Worm (Caenorhabditis elegans) whole organism, L3 larva: ENCODE results near the gene ccdc-149.

Experiments
- R02D3.7 ChIP-seq: fragments of 150-350 bp; optimal IDR thresholded peaks from 2 replicates; lab custom pipeline; 2014; ENCODE audit warnings: missing biosample characterization, missing genetic modification characterization
- aly-2 ChIP-seq: fragments of 150-350 bp; optimal IDR thresholded peaks from 2 replicates; lab custom pipeline; 2014; ENCODE audit warnings: missing biosample characterization, missing genetic modification characterization
- ama-1 ChIP-seq: fragments of 150-350 bp; optimal IDR thresholded peaks from 2 replicates; lab custom pipeline; 2018
- ceh-16 ChIP-seq: sonication (generic microtip); optimal IDR thresholded peaks from 2 replicates; lab custom pipeline; 2017; ENCODE audit warnings: missing biosample characterization, missing genetic modification characterization
- ceh-28 ChIP-seq: fragments of 150-350 bp; optimal IDR thresholded peaks from 2 replicates; lab custom pipeline; 2014; ENCODE audit warnings: missing biosample characterization, missing genetic modification reagents, missing genetic modification characterization
- ceh-82 ChIP-seq: fragments of 150-350 bp; optimal IDR thresholded peaks from 2 replicates; lab custom pipeline; 2014; ENCODE audit warnings: missing biosample characterization, missing genetic modification characterization
- daf-12 ChIP-seq: fragments of 150-350 bp; optimal IDR thresholded peaks from 2 replicates; lab custom pipeline; 2014; ENCODE audit warnings: missing biosample characterization, missing genetic modification reagents, missing genetic modification characterization
- egl-27 ChIP-seq: sonication (generic microtip); optimal IDR thresholded peaks from 4 replicates; lab custom pipeline; 2017; ENCODE audit warnings: missing biosample characterization, missing genetic modification reagents, missing genetic modification characterization
- egl-5 ChIP-seq: fragments of 150-350 bp; optimal IDR thresholded peaks from 2 replicates; lab custom pipeline; 2017; ENCODE audit warnings: missing biosample characterization, missing genetic modification reagents, missing genetic modification characterization, inconsistent platforms
- elt-1 ChIP-seq: fragments of 150-350 bp; optimal IDR thresholded peaks from 2 replicates; lab custom pipeline; 2014; ENCODE audit warnings: missing biosample characterization, missing genetic modification characterization
- elt-2 ChIP-seq: sonication (generic microtip); optimal IDR thresholded peaks from 2 replicates; lab custom pipeline; 2016; ENCODE audit warnings: missing genetic modification reagents, mild to moderate bottlenecking, missing genetic modification characterization, missing compliant biosample characterization
- elt-3 ChIP-seq, 3 experiments: fragments of 150-350 bp in 1 of 3; sonication (generic microtip) in 2 of 3; optimal IDR thresholded peaks; 2 replicates in 2 of 3; 4 replicates in 1 of 3; lab custom pipeline; 2014 to 2017; ENCODE audit warnings: missing biosample characterization in 3 of 3, missing genetic modification characterization in 3 of 3
- fkh-2 ChIP-seq: fragments of 150-350 bp; optimal IDR thresholded peaks from 2 replicates; lab custom pipeline; 2014; ENCODE audit warnings: missing biosample characterization, missing genetic modification reagents, missing genetic modification characterization
- fos-1 ChIP-seq: fragments of 150-350 bp; optimal IDR thresholded peaks from 2 replicates; lab custom pipeline; 2014; ENCODE audit warnings: missing biosample characterization, missing genetic modification characterization
- hmg-11 ChIP-seq: sonication (generic microtip); optimal IDR thresholded peaks from 2 replicates; lab custom pipeline; 2016; ENCODE audit warnings: missing genetic modification characterization, missing compliant biosample characterization
- jun-1 ChIP-seq: fragments of 150-350 bp; optimal IDR thresholded peaks from 2 replicates; lab custom pipeline; 2014; ENCODE audit warnings: missing biosample characterization, missing genetic modification reagents, missing genetic modification characterization
- lin-15B ChIP-seq: fragments of 150-350 bp; optimal IDR thresholded peaks from 2 replicates; lab custom pipeline; 2014; ENCODE audit warnings: missing biosample characterization, missing genetic modification characterization
- lin-39 ChIP-seq: fragments of 150-350 bp; optimal IDR thresholded peaks from 2 replicates; lab custom pipeline; 2018; ENCODE audit warnings: missing biosample characterization, missing genetic modification reagents, missing genetic modification characterization
- lsy-12 ChIP-seq: sonication (generic microtip); optimal IDR thresholded peaks from 2 replicates; lab custom pipeline; 2016; ENCODE audit warnings: mild to moderate bottlenecking, missing genetic modification characterization, missing compliant biosample characterization
- mml-1 ChIP-seq: fragments of 150-350 bp; sonication (generic microtip); optimal IDR thresholded peaks from 3 replicates; lab custom pipeline; 2014; ENCODE audit warnings: missing biosample characterization, missing genetic modification characterization
- nfya-1 ChIP-seq: sonication (generic microtip); optimal IDR thresholded peaks from 2 replicates; lab custom pipeline; 2017; ENCODE audit warnings: missing genetic modification characterization, mild to moderate bottlenecking, missing compliant biosample characterization, antibody characterized with exemption, moderate library complexity; ENCODE audit not compliant: insufficient read depth
- nhr-12 ChIP-seq: fragments of 150-350 bp; optimal IDR thresholded peaks from 2 replicates; lab custom pipeline; 2014; ENCODE audit warnings: missing biosample characterization, missing genetic modification characterization
- nhr-23 ChIP-seq: fragments of 150-350 bp; optimal IDR thresholded peaks from 2 replicates; lab custom pipeline; 2014; ENCODE audit warnings: missing biosample characterization, missing genetic modification reagents, missing genetic modification characterization
- nhr-25 ChIP-seq: sonication (generic microtip); optimal IDR thresholded peaks from 2 replicates; lab custom pipeline; 2017; ENCODE audit warnings: missing biosample characterization, missing genetic modification characterization
- nhr-28 ChIP-seq: fragments of 150-350 bp; optimal IDR thresholded peaks from 2 replicates; lab custom pipeline; 2014; ENCODE audit warnings: missing biosample characterization, missing genetic modification characterization
- nhr-43 ChIP-seq: sonication (generic microtip); optimal IDR thresholded peaks from 2 replicates; lab custom pipeline; 2016; ENCODE audit warnings: mild to moderate bottlenecking, missing genetic modification characterization, missing compliant biosample characterization; ENCODE audit not compliant: poor library complexity, severe bottlenecking
- nhr-76 ChIP-seq: fragments of 150-350 bp; sonication (generic microtip); optimal IDR thresholded peaks from 5 replicates; lab custom pipeline; 2014; ENCODE audit warnings: missing biosample characterization, missing genetic modification characterization
- nhr-77 ChIP-seq: fragments of 150-350 bp; optimal IDR thresholded peaks from 2 replicates; lab custom pipeline; 2014; ENCODE audit warnings: missing biosample characterization, missing genetic modification characterization
- pha-4 ChIP-seq: fragments of 150-350 bp; optimal IDR thresholded peaks from 2 replicates; lab custom pipeline; 2014; ENCODE audit warnings: missing biosample characterization, missing genetic modification reagents, missing genetic modification characterization
- pqm-1 ChIP-seq: fragments of 150-350 bp; optimal IDR thresholded peaks from 2 replicates; lab custom pipeline; 2017; ENCODE audit warnings: missing biosample characterization, missing genetic modification characterization, inconsistent platforms
- skn-1 ChIP-seq: fragments of 150-350 bp; optimal IDR thresholded peaks from 2 replicates; lab custom pipeline; 2014; ENCODE audit warnings: missing biosample characterization, missing genetic modification characterization
- snpc-4 ChIP-seq: fragments of 150-350 bp; optimal IDR thresholded peaks from 2 replicates; lab custom pipeline; 2014; ENCODE audit warnings: missing biosample characterization, missing genetic modification characterization
- tbx-2 ChIP-seq: sonication (generic microtip); optimal IDR thresholded peaks from 2 replicates; lab custom pipeline; 2016; ENCODE audit warnings: mild to moderate bottlenecking, missing genetic modification characterization, missing compliant biosample characterization
- unc-39 ChIP-seq: sonication (generic microtip); optimal IDR thresholded peaks from 4 replicates; lab custom pipeline; 2017; ENCODE audit warnings: missing biosample characterization, missing genetic modification characterization
- zag-1 ChIP-seq: fragments of 150-350 bp; optimal IDR thresholded peaks from 2 replicates; lab custom pipeline; 2014; ENCODE audit warnings: missing biosample characterization, missing genetic modification characterization
- ztf-4 ChIP-seq: fragments of 150-350 bp; optimal IDR thresholded peaks from 2 replicates; lab custom pipeline; 2014; ENCODE audit warnings: missing biosample characterization, missing genetic modification characterization

ccdc-149 gene

DNA sequence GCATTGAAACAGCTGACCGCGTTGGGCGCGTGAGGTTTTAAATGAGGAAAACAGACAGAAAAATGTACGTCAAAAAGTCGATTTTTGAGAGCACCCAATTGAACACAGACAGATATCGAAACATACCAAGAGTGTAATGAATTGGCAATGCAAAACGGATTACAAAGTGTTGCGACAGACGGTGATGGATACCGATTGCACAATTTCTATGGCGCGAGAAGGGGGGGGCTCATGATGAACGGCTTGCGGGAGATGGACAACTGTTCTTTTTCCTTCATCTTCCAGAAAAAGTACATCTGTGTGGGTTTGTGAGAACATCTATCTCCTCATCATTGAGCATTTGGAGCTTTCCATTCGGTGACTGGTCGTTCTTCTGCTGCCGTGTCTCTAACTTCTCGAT, 47.7 kb downstream of the ccdc-149 start:
- TF ChIP-seq lin-39 (tag; lab: Kevin White, UChicago) (peak; percentile 67), skn-1 (tag; lab: Kevin White, UChicago) (no peak), nfya-1 (peak; percentile 10), ztf-4 (tag; lab: Kevin White, UChicago) (no peak), fos-1 (no peak)

DNA sequence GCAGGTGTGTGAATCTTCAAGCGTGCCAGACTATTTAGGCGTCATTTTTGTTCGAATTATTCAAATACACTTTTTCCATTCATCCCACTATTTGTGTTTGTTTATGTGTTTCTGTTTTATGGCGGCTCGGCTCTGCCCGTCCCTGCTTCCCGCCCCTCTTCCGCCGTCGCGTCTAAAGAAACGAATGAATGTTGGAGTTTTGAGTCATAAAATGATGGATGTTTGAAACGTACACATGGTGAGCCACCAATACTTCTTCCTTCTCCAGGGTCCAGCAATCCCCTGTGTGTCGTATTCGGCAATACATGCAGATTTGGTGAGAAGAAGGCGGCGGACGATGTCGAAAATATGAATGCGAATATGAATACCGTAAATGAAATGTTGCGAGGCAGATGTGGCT, 48.2 kb downstream of the ccdc-149 start:
- TF ChIP-seq fos-1: no peak
- TF ChIP-seq lin-39 (tag; lab: Kevin White, UChicago): peak; percentile 78
- peak; percentile 39 for TF ChIP-seq nfya-1
- TF ChIP-seq hmg-11: peak; percentile 22
- no peak for TF ChIP-seq ceh-28 (tag; lab: Kevin White, UChicago)
- no peak for TF ChIP-seq elt-1 (tag; lab: Kevin White, UChicago)
- TF ChIP-seq pha-4 (tag; lab: Kevin White, UChicago): no peak
- TF ChIP-seq pqm-1: no peak
- peak; percentile 16 for TF ChIP-seq egl-5

DNA sequence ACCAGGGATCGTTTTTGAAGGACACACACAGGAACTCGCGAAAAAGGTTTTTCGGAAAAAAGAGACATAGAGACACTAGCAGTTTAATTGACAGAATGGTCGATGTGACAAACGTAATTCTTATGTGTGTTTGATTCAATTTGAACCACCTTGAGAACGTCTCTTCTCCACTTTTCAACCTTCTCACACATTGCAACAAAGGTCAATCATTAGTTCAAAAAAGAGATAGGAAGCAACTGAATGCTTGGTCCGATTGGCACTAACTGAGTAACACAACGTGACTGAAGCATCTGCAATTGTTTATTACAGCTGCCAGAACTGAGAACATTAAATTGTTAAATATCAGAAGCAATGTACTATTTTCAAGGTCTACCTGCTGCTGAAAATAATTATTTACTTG, 49.1 kb downstream of the ccdc-149 start:
- TF ChIP-seq lin-15B (tag; lab: Kevin White, UChicago): no peak
- TF ChIP-seq mml-1: no peak
- TF ChIP-seq nhr-28 (tag; lab: Kevin White, UChicago): no peak
- no peak for TF ChIP-seq hmg-11
- TF ChIP-seq nhr-25 (tag; lab: Kevin White, UChicago): peak; percentile 81
- TF ChIP-seq daf-12 (tag; lab: Kevin White, UChicago): no peak
- TF ChIP-seq fkh-2 (tag; lab: Kevin White, UChicago): no peak
- no peak for TF ChIP-seq nfya-1
- peak; percentile 14 for TF ChIP-seq egl-27
- TF ChIP-seq elt-3 (tag; optimal IDR thresholded peaks at IDR 0.05; lab: Kevin White, UChicago): no peak
- no peak for TF ChIP-seq snpc-4
- TF ChIP-seq, all 47 proteins: peak for 2

DNA sequence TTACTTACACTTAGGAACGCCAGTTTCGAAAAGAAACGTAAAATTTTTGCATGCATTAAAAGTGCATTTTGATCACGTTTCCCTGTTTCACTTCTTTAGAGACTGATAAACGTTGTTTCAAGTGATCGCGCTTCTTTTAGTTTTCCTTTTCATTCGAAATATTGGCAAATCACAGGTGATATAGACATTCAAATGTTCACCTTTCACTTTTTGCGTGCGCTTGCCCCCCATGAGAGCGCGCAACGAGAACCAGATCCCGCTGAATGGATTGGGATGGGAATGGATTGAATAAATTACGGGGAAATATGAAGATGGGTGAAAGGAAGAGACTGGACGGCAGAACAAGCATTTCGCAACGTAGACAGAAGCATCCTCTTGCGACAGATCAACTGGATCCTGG, 49.7 kb downstream of the ccdc-149 start:
- TF ChIP-seq elt-1 (tag; lab: Kevin White, UChicago) (no peak), nhr-76 (tag; lab: Kevin White, UChicago) (no peak), elt-2 (tag; lab: Kevin White, UChicago) (peak; percentile 1), nhr-25 (tag; lab: Kevin White, UChicago) (no peak), tbx-2 (tag; lab: Kevin White, UChicago) (no peak), fos-1 (no peak), ceh-16 (tag; lab: Kevin White, UChicago) (no peak), nhr-43 (peak; percentile 62), ama-1 (lab: Kevin White, UChicago) (no peak), nhr-12 (tag; lab: Kevin White, UChicago) (no peak), ceh-82 (tag; lab: Kevin White, UChicago) (no peak), egl-27 (no peak), snpc-4 (no peak), jun-1 (no peak), lsy-12 (tag; lab: Kevin White, UChicago) (no peak), lin-39 (tag; lab: Kevin White, UChicago) (no peak), nhr-77 (no peak), nhr-23 (tag; lab: Kevin White, UChicago) (peak; percentile 7), ztf-4 (tag; lab: Kevin White, UChicago) (no peak), R02D3.7 (no peak), aly-2 (tag; lab: Kevin White, UChicago) (no peak), unc-39 (tag; lab: Kevin White, UChicago) (no peak), daf-12 (tag; lab: Kevin White, UChicago) (no peak), zag-1 (tag; lab: Kevin White, UChicago) (no peak), elt-3 (tag; optimal IDR thresholded peaks at IDR 0.05; lab: Kevin White, UChicago) (no peak), fkh-2 (tag; lab: Kevin White, UChicago) (no peak), hmg-11 (no peak)
